Worm (Caenorhabditis elegans) whole organism, early embryonic: Measurements from ENCODE around the gene unc-22.

Source experiments
- flt-1 ChIP-seq: fragments of 200-800 bp; sonication (Bioruptor generic); IDR thresholded peaks from 2 replicates; pipeline ENCODE4 v1.3.6; 2022; ENCODE audit warnings: missing genetic modification characterization, missing compliant biosample characterization
- tbx-11 ChIP-seq: fragments of 200-800 bp; sonication (Bioruptor generic); IDR thresholded peaks from 2 replicates; pipeline ENCODE4 v1.3.6; 2022; ENCODE audit warnings: missing genetic modification characterization, missing compliant biosample characterization
- tbx-37 ChIP-seq: fragments of 200-800 bp; sonication (Bioruptor generic); conservative IDR thresholded peaks from 2 replicates; pipeline ENCODE4 v1.3.6; 2022; ENCODE audit warnings: missing genetic modification reagents, missing genetic modification characterization, missing compliant biosample characterization

DNA sequence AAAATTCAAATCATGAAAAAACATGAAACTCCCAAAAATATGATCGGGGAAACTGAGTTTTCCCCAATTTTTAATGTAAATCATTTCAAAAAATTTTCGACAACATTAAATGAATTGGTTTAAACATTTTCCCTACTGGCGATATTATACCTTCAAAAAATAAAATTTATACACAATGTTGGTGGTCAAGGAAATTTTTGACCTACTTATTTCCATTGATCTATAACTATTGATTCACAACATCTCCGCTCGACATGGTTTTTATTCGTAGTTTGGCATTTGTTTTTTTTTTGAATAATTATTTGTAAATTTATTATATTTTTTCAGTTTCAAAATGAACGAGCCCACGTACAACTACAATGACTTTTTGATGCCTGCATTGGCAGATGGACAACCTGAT is 60.5 kb downstream of the unc-22 start, which contains the start of gene tbx-36:
- TF ChIP-seq tbx-37 (no peak), tbx-11 (GFP tag; lab: Robert Waterston, UW) (no peak), flt-1 (GFP tag; lab: Robert Waterston, UW) (no peak)
